Worm (Caenorhabditis elegans): ENCODE data around the gene misc-1.

DNA sequence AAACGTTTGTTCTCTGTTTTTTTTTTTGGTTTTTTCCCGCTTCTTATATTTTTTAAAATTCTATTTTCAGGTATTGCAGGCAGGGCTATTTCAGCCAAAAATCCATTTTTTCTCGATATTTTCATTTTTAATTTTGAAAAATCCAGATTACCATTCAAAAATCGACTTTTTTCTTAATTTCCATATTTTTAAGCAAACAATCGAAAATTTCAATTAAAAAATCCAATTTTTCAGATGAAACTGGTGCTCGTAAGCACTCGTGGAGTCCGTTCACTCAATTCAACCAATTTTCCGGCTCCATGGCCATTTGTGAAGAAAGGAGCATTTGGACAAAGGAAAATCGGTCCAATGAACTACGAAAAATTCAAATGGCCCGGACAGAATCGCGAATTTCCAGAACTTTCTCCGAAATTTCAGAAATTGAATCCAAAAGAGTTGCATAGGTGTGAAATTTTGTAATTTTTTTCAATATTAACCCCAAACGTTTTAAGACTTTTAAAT, 2.3 kb downstream of the misc-1 start, which contains the start of gene mrpl-41:
- TF ChIP-seq B0310.2 (tag; optimal IDR thresholded peaks at IDR 0.05) (no peak), ama-1 (optimal IDR thresholded peaks at IDR 0.05) (no peak), tbx-37 (GFP tag; conservative IDR thresholded peaks at IDR 0.05) (no peak), tbx-11 (GFP tag; IDR thresholded peaks at IDR 0.05) (no peak), ets-7 (tag; optimal IDR thresholded peaks at IDR 0.05) (no peak), pes-1 (GFP tag; IDR thresholded peaks at IDR 0.05) (no peak), flt-1 (GFP tag; IDR thresholded peaks at IDR 0.05) (no peak)
